Fruit fly (Drosophila melanogaster) whole organism, embryonic: ENCODE measurements around the gene Sclp.

Experiments used
- Atf6 ChIP-seq: fragments of 200-800 bp; sonication (Bioruptor generic); IDR thresholded peaks from 2 replicates; pipeline ENCODE4 v1.3.6; 2022; ENCODE audit warnings: missing biosample characterization, missing genetic modification characterization
- B-H2 ChIP-seq: fragments of 200-800 bp; sonication (Bioruptor generic); optimal IDR thresholded peaks from 2 replicates; lab custom pipeline; 2018; ENCODE audit warnings: missing biosample characterization, mild to moderate bottlenecking, missing genetic modification characterization
- Blimp-1 ChIP-seq: fragments of 200-800 bp; sonication (Bioruptor generic); optimal IDR thresholded peaks from 3 replicates; lab custom pipeline; 2018; ENCODE audit warnings: missing biosample characterization, missing genetic modification characterization, mild to moderate bottlenecking, moderate library complexity, missing genetic modification reagents
- CG10979 ChIP-seq: fragments of 200-800 bp; sonication (Bioruptor generic); optimal IDR thresholded peaks from 2 replicates; lab custom pipeline; 2018; ENCODE audit warnings: missing biosample characterization, mild to moderate bottlenecking, missing genetic modification characterization, moderate library complexity
- CG11093 ChIP-seq: fragments of 200-800 bp; sonication (Bioruptor generic); IDR thresholded peaks from 3 replicates; pipeline ENCODE4 v1.3.6; 2022; ENCODE audit warnings: missing biosample characterization, missing genetic modification characterization
- CG13424 ChIP-seq: fragments of 200-800 bp; sonication (Bioruptor generic); optimal IDR thresholded peaks from 2 replicates; lab custom pipeline; 2019; ENCODE audit warnings: missing biosample characterization, mild to moderate bottlenecking, missing genetic modification characterization, moderate library complexity
- CG14441 ChIP-seq: fragments of 200-800 bp; sonication (Bioruptor generic); IDR thresholded peaks from 2 replicates; pipeline ENCODE4 v1.3.6; 2022; ENCODE audit warnings: missing biosample characterization, missing genetic modification characterization
- CG15073 ChIP-seq: fragments of 200-800 bp; sonication (Bioruptor generic); optimal IDR thresholded peaks from 2 replicates; lab custom pipeline; 2016; ENCODE audit warnings: missing biosample characterization, missing genetic modification characterization
- CG16779 ChIP-seq: fragments of 200-800 bp; sonication (Bioruptor generic); IDR thresholded peaks from 2 replicates; pipeline ENCODE4 v1.3.6; 2022; ENCODE audit warnings: missing biosample characterization, missing genetic modification characterization
- CG16815 ChIP-seq: fragments of 200-800 bp; sonication (Bioruptor generic); optimal IDR thresholded peaks from 3 replicates; lab custom pipeline; 2017; ENCODE audit warnings: missing biosample characterization, mild to moderate bottlenecking, missing genetic modification characterization
- CG18599 ChIP-seq: fragments of 200-800 bp; sonication (Bioruptor generic); optimal IDR thresholded peaks from 3 replicates; lab custom pipeline; 2017; ENCODE audit warnings: missing biosample characterization, missing genetic modification characterization, mild to moderate bottlenecking, moderate library complexity, missing genetic modification reagents
- CG2678 ChIP-seq: fragments of 200-800 bp; sonication (Bioruptor generic); optimal IDR thresholded peaks from 3 replicates; lab custom pipeline; 2019; ENCODE audit warnings: missing biosample characterization, mild to moderate bottlenecking, missing genetic modification characterization, moderate library complexity
- CG2712 ChIP-seq: fragments of 200-800 bp; optimal IDR thresholded peaks from 3 replicates; lab custom pipeline; 2019; ENCODE audit warnings: missing biosample characterization, mild to moderate bottlenecking, missing genetic modification characterization, moderate library complexity
- CG34376 ChIP-seq: fragments of 200-800 bp; sonication (Bioruptor generic); optimal IDR thresholded peaks from 2 replicates; lab custom pipeline; 2018; ENCODE audit warnings: missing biosample characterization, mild to moderate bottlenecking, missing genetic modification characterization
- CG4282 ChIP-seq: fragments of 200-800 bp; sonication (Bioruptor generic); optimal IDR thresholded peaks from 2 replicates; lab custom pipeline; 2016; ENCODE audit warnings: missing biosample characterization, missing genetic modification characterization
- CG43689 ChIP-seq: fragments of 200-800 bp; sonication (Bioruptor generic); IDR thresholded peaks from 2 replicates; pipeline ENCODE4 v1.3.6; 2022; ENCODE audit warnings: missing biosample characterization, missing genetic modification characterization
- Chrac-16 ChIP-seq: fragments of 200-800 bp; sonication (Bioruptor generic); optimal IDR thresholded peaks from 3 replicates; lab custom pipeline; 2016; ENCODE audit warnings: missing biosample characterization, missing genetic modification characterization
- D ChIP-seq, 2 experiments: fragments of 200-800 bp in 1 of 2; fragments of >200 bp in 1 of 2; sonication (Bioruptor generic) in 1 of 2; optimal IDR thresholded peaks; 2 replicates in 1 of 2; 3 replicates in 1 of 2; lab custom pipeline; 2017; ENCODE audit warnings: mild to moderate bottlenecking in 1 of 2, missing biosample characterization in 1 of 2, missing genetic modification characterization in 1 of 2, missing genetic modification reagents in 1 of 2
- D19B ChIP-seq: fragments of 200-800 bp; sonication (Bioruptor generic); optimal IDR thresholded peaks from 2 replicates; lab custom pipeline; 2017; ENCODE audit warnings: missing biosample characterization, mild to moderate bottlenecking, missing genetic modification characterization
- Dref ChIP-seq: fragments of 200-800 bp; sonication (Bioruptor generic); IDR thresholded peaks from 2 replicates; pipeline ENCODE4 v1.3.6; 2022; ENCODE audit warnings: missing biosample characterization, missing genetic modification characterization
- Eip74EF ChIP-seq, 2 experiments: fragments of 200-800 bp in 1 of 2; fragments of >200 bp in 1 of 2; sonication (Bioruptor generic) in 1 of 2; optimal IDR thresholded peaks; 2 replicates each; lab custom pipeline; 2017 to 2019; ENCODE audit warnings: missing biosample characterization in 2 of 2, missing genetic modification characterization in 2 of 2, mild to moderate bottlenecking in 1 of 2, moderate library complexity in 1 of 2
- Elba2 ChIP-seq: fragments of 200-800 bp; sonication (Bioruptor generic); optimal IDR thresholded peaks from 3 replicates; lab custom pipeline; 2016; ENCODE audit warnings: missing biosample characterization, missing genetic modification characterization
- Ets65A ChIP-seq: fragments of 200-800 bp; sonication (Bioruptor generic); peaks from one replicate; lab custom pipeline; 2016; ENCODE audit warnings: missing biosample characterization, missing genetic modification characterization
- Fer1 ChIP-seq: fragments of 200-800 bp; sonication (Bioruptor generic); optimal IDR thresholded peaks from 2 replicates; lab custom pipeline; 2017; ENCODE audit warnings: missing biosample characterization, mild to moderate bottlenecking, missing genetic modification characterization
- HLH3B ChIP-seq: fragments of 200-800 bp; sonication (Bioruptor generic); IDR thresholded peaks from 2 replicates; pipeline ENCODE4 v1.3.6; 2022; ENCODE audit warnings: missing biosample characterization, missing genetic modification characterization
- Hand ChIP-seq: fragments of 200-800 bp; sonication (Bioruptor generic); optimal IDR thresholded peaks from 2 replicates; lab custom pipeline; 2017; ENCODE audit warnings: mild to moderate bottlenecking, missing biosample characterization, missing genetic modification reagents, missing genetic modification characterization
- Jarid2 ChIP-seq: fragments of 200-800 bp; sonication (Bioruptor generic); optimal IDR thresholded peaks from 3 replicates; lab custom pipeline; 2017; ENCODE audit warnings: mild to moderate bottlenecking, missing biosample characterization, missing genetic modification reagents, missing genetic modification characterization
- Med ChIP-seq: fragments of 200-800 bp; sonication (Bioruptor generic); peaks from one replicate; lab custom pipeline; 2016; ENCODE audit warnings: missing biosample characterization, missing genetic modification characterization, mild to moderate bottlenecking, inconsistent platforms, moderate library complexity
- Sox102F ChIP-seq: fragments of 200-800 bp; sonication (Bioruptor generic); optimal IDR thresholded peaks from 2 replicates; lab custom pipeline; 2018; ENCODE audit warnings: missing biosample characterization, mild to moderate bottlenecking, missing genetic modification characterization, moderate library complexity
- Spps ChIP-seq: fragments of 200-800 bp; sonication (Bioruptor generic); optimal IDR thresholded peaks from 2 replicates; lab custom pipeline; 2018; ENCODE audit warnings: missing biosample characterization, mild to moderate bottlenecking, missing genetic modification characterization
- caup ChIP-seq: fragments of 200-800 bp; sonication (Bioruptor generic); optimal IDR thresholded peaks from 3 replicates; lab custom pipeline; 2017; ENCODE audit warnings: missing biosample characterization, mild to moderate bottlenecking, missing genetic modification characterization, moderate library complexity; ENCODE audit not compliant: severe bottlenecking
- chinmo ChIP-seq: fragments of 200-800 bp; sonication (Bioruptor generic); IDR thresholded peaks from 4 replicates; pipeline ENCODE4 v1.3.6; 2022; ENCODE audit warnings: missing biosample characterization, missing genetic modification characterization; ENCODE audit not compliant: partially characterized antibody
- disco-r ChIP-seq: fragments of 200-800 bp; sonication (Bioruptor generic); optimal IDR thresholded peaks from 2 replicates; lab custom pipeline; 2016; ENCODE audit warnings: missing biosample characterization, missing genetic modification characterization
- exex ChIP-seq: fragments of 200-800 bp; sonication (Bioruptor generic); optimal IDR thresholded peaks from 4 replicates; lab custom pipeline; 2018; ENCODE audit warnings: missing biosample characterization, mild to moderate bottlenecking, missing genetic modification characterization, moderate library complexity
- grn ChIP-seq: fragments of 200-800 bp; sonication (Bioruptor generic); optimal IDR thresholded peaks from 3 replicates; lab custom pipeline; 2017; ENCODE audit warnings: missing biosample characterization, missing genetic modification characterization
- her ChIP-seq: fragments of 200-800 bp; sonication (Bioruptor generic); optimal IDR thresholded peaks from 2 replicates; lab custom pipeline; 2016; ENCODE audit warnings: missing biosample characterization, missing genetic modification characterization
- mirr ChIP-seq: fragments of 200-800 bp; sonication (Bioruptor generic); optimal IDR thresholded peaks from 3 replicates; lab custom pipeline; 2018; ENCODE audit warnings: missing biosample characterization, mild to moderate bottlenecking, missing genetic modification characterization
- pan ChIP-seq, 4 experiments: fragments of >200 bp in 3 of 4; fragments of 200-800 bp in 1 of 4; sonication (Bioruptor generic) in 1 of 4; optimal IDR thresholded peaks in 3 of 4; IDR thresholded peaks in 1 of 4; 2 replicates each; pipeline versions ENCODE4 v1.3.6 to Lab custom; 2017 to 2022; ENCODE audit warnings: missing biosample characterization in 2 of 4, missing genetic modification characterization in 2 of 4, mixed read lengths in 1 of 4
- row ChIP-seq: fragments of 200-800 bp; sonication (Bioruptor generic); IDR thresholded peaks from 3 replicates; pipeline ENCODE4 v1.3.6; 2022; ENCODE audit warnings: missing biosample characterization, missing genetic modification characterization
- sug ChIP-seq: fragments of 200-800 bp; optimal IDR thresholded peaks from 2 replicates; lab custom pipeline; 2019; ENCODE audit warnings: missing biosample characterization, mild to moderate bottlenecking, missing genetic modification characterization, moderate library complexity
- unpg ChIP-seq: fragments of 200-800 bp; sonication (Bioruptor generic); optimal IDR thresholded peaks from 3 replicates; lab custom pipeline; 2018; ENCODE audit warnings: missing biosample characterization, mild to moderate bottlenecking, missing genetic modification characterization, moderate library complexity

Gene Sclp

dm6 chrX:11875146-11875830 is 49.2 kb downstream of the Sclp start:
- no peak for TF ChIP-seq chinmo (GFP tag; lab: Robert Waterston, UW)
- TF ChIP-seq CG43689 (GFP tag; lab: Robert Waterston, UW), result no peak
- TF ChIP-seq mirr, result peak; percentile 30
- no peak for TF ChIP-seq HLH3B (GFP tag; lab: Robert Waterston, UW)
- no peak for TF ChIP-seq pan (optimal IDR thresholded peaks at IDR 0.05; lab: Kevin White, UChicago)
- peak in 1 of 2 experiments; percentile 8 for TF ChIP-seq pan (GFP tag; optimal IDR thresholded peaks at IDR 0.05 in 1 of 2, IDR thresholded peaks at IDR 0.05 in 1 of 2)
- TF ChIP-seq Ets65A (GFP tag; lab: Kevin White, UChicago), result peak; percentile 69
- TF ChIP-seq Elba2 (GFP tag; lab: Kevin White, UChicago), result no peak
- TF ChIP-seq grn (GFP tag; lab: Kevin White, UChicago), result peak; percentile 96
- no peak for TF ChIP-seq Spps (tag; lab: Kevin White, UChicago)
- TF ChIP-seq CG4282 (GFP tag; lab: Kevin White, UChicago), result no peak
- no peak for TF ChIP-seq CG14441
- no peak for TF ChIP-seq caup (GFP tag; lab: Kevin White, UChicago)
- peak; percentile 64 for TF ChIP-seq exex (tag; lab: Kevin White, UChicago)
- peak; percentile 73 for TF ChIP-seq row
- TF ChIP-seq Atf6 (GFP tag; lab: Robert Waterston, UW), result 0 out of 2 replicates have a peak, but pooled peaks have one; percentile 6
- peak; percentile 95 for TF ChIP-seq D19B (GFP tag; lab: Kevin White, UChicago)
- no peak for TF ChIP-seq Hand (GFP tag; lab: Kevin White, UChicago)
- TF ChIP-seq sug (tag; lab: Kevin White, UChicago), result peak; percentile 38
- no peak for TF ChIP-seq CG11093 (GFP tag; lab: Robert Waterston, UW)
- TF ChIP-seq, all 482 proteins: peak for 9

DNA sequence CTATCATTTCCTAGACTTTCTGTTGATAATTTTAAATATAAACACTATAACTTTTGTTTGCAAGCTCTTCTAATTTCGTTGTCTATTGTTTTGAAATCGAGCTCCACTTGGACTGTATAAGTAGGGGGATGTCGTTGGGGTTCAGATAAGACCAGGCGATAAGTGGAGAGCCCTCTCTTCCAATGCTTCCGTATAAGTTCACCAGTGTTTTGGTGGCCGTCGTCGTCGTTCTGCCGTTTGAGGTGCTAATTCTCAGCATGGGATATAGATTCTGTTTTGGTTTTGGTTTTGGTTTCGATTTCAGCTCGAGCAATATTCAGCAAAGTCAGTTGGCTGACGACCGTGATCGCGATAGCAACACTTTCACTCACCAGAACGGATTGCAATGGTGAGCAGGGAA is 51.3 kb downstream of the Sclp start, which contains the start of gene CG15739:
Gene CG15739 (plus strand): TSS at position 204 of the 400 bp plus-strand sequence.
- no peak for TF ChIP-seq disco-r (GFP tag; lab: Kevin White, UChicago)
- no peak for TF ChIP-seq Jarid2 (GFP tag; lab: Kevin White, UChicago)
- TF ChIP-seq Blimp-1, result peak; percentile 49
- no peak for TF ChIP-seq CG18599 (GFP tag; lab: Kevin White, UChicago)
- TF ChIP-seq CG34376 (GFP tag; lab: Kevin White, UChicago), result peak; percentile 89
- no peak for TF ChIP-seq CG2678 (tag; lab: Kevin White, UChicago)
- no peak for TF ChIP-seq CG10979 (tag; lab: Kevin White, UChicago)
- no peak for TF ChIP-seq unpg (GFP tag; lab: Kevin White, UChicago)
- no peak for TF ChIP-seq Fer1 (GFP tag; lab: Kevin White, UChicago)
- no peak for TF ChIP-seq Chrac-16 (GFP tag; lab: Kevin White, UChicago)
- no peak for TF ChIP-seq Sox102F (GFP tag; lab: Kevin White, UChicago)
- TF ChIP-seq CG16779 (GFP tag; lab: Robert Waterston, UW), result no peak
- TF ChIP-seq CG16815 (GFP tag; lab: Kevin White, UChicago), result no peak
- no peak for TF ChIP-seq her (GFP tag; lab: Kevin White, UChicago)
- no peak for TF ChIP-seq CG15073 (GFP tag; lab: Kevin White, UChicago)
- peak; percentile 74 for TF ChIP-seq Med (GFP tag; lab: Kevin White, UChicago)
- TF ChIP-seq CG2712 (tag; lab: Kevin White, UChicago), result no peak
- peak; percentile 75 for TF ChIP-seq sug (tag; lab: Kevin White, UChicago)
- no peak for TF ChIP-seq CG13424 (tag; lab: Kevin White, UChicago)
- 0 out of 2 replicates have a peak, but pooled peaks have one; percentile 7 for TF ChIP-seq Dref (GFP tag; lab: Robert Waterston, UW)
- TF ChIP-seq B-H2, result no peak
- TF ChIP-seq grn (GFP tag; lab: Kevin White, UChicago), result peak; percentile 73
- peak in 1 of 2 experiments; percentile 62 for TF ChIP-seq Eip74EF (GFP tag; optimal IDR thresholded peaks at IDR 0.05; lab: Kevin White, UChicago)
- TF ChIP-seq D (optimal IDR thresholded peaks at IDR 0.05; lab: Kevin White, UChicago), result no peak
- TF ChIP-seq D (GFP tag; optimal IDR thresholded peaks at IDR 0.05; lab: Kevin White, UChicago), result no peak
